Worm (Caenorhabditis elegans) whole organism, midembryonic: ENCODE data around the gene rpl-39.

Source experiments
- T22C8.4 ChIP-seq: fragments of 200-800 bp; sonication (Bioruptor generic); IDR thresholded peaks from 2 replicates; pipeline ENCODE4 v1.3.6; 2022; ENCODE audit warnings: missing genetic modification characterization, missing compliant biosample characterization
- cog-1 ChIP-seq: sonication (generic microtip); optimal IDR thresholded peaks from 2 replicates; lab custom pipeline; 2016; ENCODE audit warnings: missing genetic modification characterization, missing compliant biosample characterization
- flt-1 ChIP-seq: fragments of 200-800 bp; sonication (Bioruptor generic); IDR thresholded peaks from 2 replicates; pipeline ENCODE4 v1.3.6; 2022; ENCODE audit warnings: missing genetic modification characterization, missing compliant biosample characterization
- klf-2 ChIP-seq: fragments of 200-800 bp; sonication (Bioruptor generic); conservative IDR thresholded peaks from 2 replicates; pipeline ENCODE4 v1.3.6; 2022; ENCODE audit warnings: missing genetic modification reagents, missing genetic modification characterization, missing compliant biosample characterization
- med-1 ChIP-seq: sonication (generic microtip); optimal IDR thresholded peaks from 2 replicates; lab custom pipeline; 2017; ENCODE audit warnings: missing genetic modification characterization, mild to moderate bottlenecking, missing compliant biosample characterization, antibody characterized with exemption, missing genetic modification reagents; ENCODE audit not compliant: insufficient read depth
- ref-1 ChIP-seq: fragments of 200-800 bp; sonication (Bioruptor generic); conservative IDR thresholded peaks from 2 replicates; pipeline ENCODE4 v1.3.6; 2022; ENCODE audit warnings: missing genetic modification reagents, missing genetic modification characterization, missing compliant biosample characterization
- tab-1 ChIP-seq: fragments of 200-800 bp; sonication (Bioruptor generic); IDR thresholded peaks from 2 replicates; pipeline ENCODE4 v1.3.6; 2022; ENCODE audit warnings: missing genetic modification characterization, missing compliant biosample characterization

DNA sequence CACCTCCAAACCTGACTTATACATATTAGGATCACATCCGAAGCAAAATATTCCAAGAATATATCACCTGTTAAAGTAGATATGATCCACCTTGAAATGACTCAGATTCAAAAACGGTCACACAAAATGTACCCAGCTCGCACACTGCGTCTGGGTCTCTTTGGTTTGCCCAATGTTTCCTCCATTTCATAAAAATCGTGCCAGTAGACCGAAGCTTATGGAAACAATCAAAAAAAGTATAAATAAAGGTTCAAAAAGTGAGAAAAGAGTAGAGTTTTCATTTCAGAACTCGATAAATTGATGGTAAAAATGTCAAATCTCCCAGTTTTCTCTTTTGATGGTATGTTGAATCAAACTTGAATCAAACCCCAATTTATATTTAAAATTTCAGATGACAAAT is 38.2 kb downstream of the rpl-39 start, which contains the start of gene srr-9:
- TF ChIP-seq cog-1 (tag; lab: Kevin White, UChicago) (no peak), klf-2 (GFP tag; lab: Robert Waterston, UW) (no peak), T22C8.4 (GFP tag; lab: Robert Waterston, UW) (no peak), tab-1 (GFP tag; lab: Robert Waterston, UW) (no peak), ref-1 (GFP tag; lab: Robert Waterston, UW) (no peak), flt-1 (GFP tag; lab: Robert Waterston, UW) (no peak), med-1 (GFP tag; lab: Kevin White, UChicago) (no peak)
